Fruit fly (Drosophila melanogaster) whole organism, embryonic: Measurements from ENCODE around the gene Ca-Ma2d.

Source experiments
- Bgb ChIP-seq: fragments of 200-800 bp; sonication (Bioruptor generic); IDR thresholded peaks from 2 replicates; pipeline ENCODE4 v1.3.6; 2022; ENCODE audit warnings: missing biosample characterization, missing genetic modification characterization; ENCODE audit not compliant: partially characterized antibody
- BtbVII ChIP-seq: fragments of 200-800 bp; sonication (Bioruptor generic); optimal IDR thresholded peaks from 3 replicates; lab custom pipeline; 2017; ENCODE audit warnings: missing biosample characterization, mild to moderate bottlenecking, missing genetic modification characterization
- CG10209 ChIP-seq: fragments of 200-800 bp; sonication (Bioruptor generic); optimal IDR thresholded peaks from 3 replicates; lab custom pipeline; 2017; ENCODE audit warnings: missing biosample characterization, mild to moderate bottlenecking, missing genetic modification characterization, missing genetic modification reagents
- CG1024 ChIP-seq: fragments of 200-800 bp; sonication (Bioruptor generic); IDR thresholded peaks from 2 replicates; pipeline ENCODE4 v1.3.6; 2022; ENCODE audit warnings: missing biosample characterization, missing genetic modification characterization
- CG10462 ChIP-seq: fragments of 200-800 bp; sonication (Bioruptor generic); optimal IDR thresholded peaks from 2 replicates; lab custom pipeline; 2016; ENCODE audit warnings: missing biosample characterization, missing genetic modification characterization
- CG12769 ChIP-seq: fragments of 200-800 bp; sonication (Bioruptor generic); optimal IDR thresholded peaks from 2 replicates; lab custom pipeline; 2019; ENCODE audit warnings: missing biosample characterization, mild to moderate bottlenecking, missing genetic modification characterization, moderate library complexity
- CG15011 ChIP-seq: fragments of 200-800 bp; sonication (Bioruptor generic); optimal IDR thresholded peaks from 3 replicates; lab custom pipeline; 2018; ENCODE audit warnings: missing biosample characterization, mild to moderate bottlenecking, missing genetic modification characterization
- CG15269 ChIP-seq: fragments of 200-800 bp; sonication (Bioruptor generic); optimal IDR thresholded peaks from 2 replicates; lab custom pipeline; 2018; ENCODE audit warnings: missing biosample characterization, mild to moderate bottlenecking, missing genetic modification characterization, moderate library complexity
- CG1647 ChIP-seq: fragments of 200-800 bp; sonication (Bioruptor generic); optimal IDR thresholded peaks from 3 replicates; lab custom pipeline; 2016; ENCODE audit warnings: missing biosample characterization, missing genetic modification characterization
- CG16863 ChIP-seq: fragments of 200-800 bp; sonication (Bioruptor generic); optimal IDR thresholded peaks from 3 replicates; lab custom pipeline; 2016; ENCODE audit warnings: missing biosample characterization, missing genetic modification characterization
- CG17568 ChIP-seq: fragments of 200-800 bp; sonication (Bioruptor generic); optimal IDR thresholded peaks from 2 replicates; lab custom pipeline; 2018; ENCODE audit warnings: missing biosample characterization, mild to moderate bottlenecking, missing genetic modification characterization, moderate library complexity
- CG18599 ChIP-seq: fragments of 200-800 bp; sonication (Bioruptor generic); optimal IDR thresholded peaks from 3 replicates; lab custom pipeline; 2017; ENCODE audit warnings: missing biosample characterization, missing genetic modification characterization, mild to moderate bottlenecking, moderate library complexity, missing genetic modification reagents
- CG2875 ChIP-seq: fragments of 200-800 bp; sonication (Bioruptor generic); optimal IDR thresholded peaks from 2 replicates; lab custom pipeline; 2017; ENCODE audit warnings: missing biosample characterization, mild to moderate bottlenecking, missing genetic modification characterization, missing genetic modification reagents
- CG31224 ChIP-seq: fragments of 200-800 bp; sonication (Bioruptor generic); IDR thresholded peaks from 2 replicates; pipeline ENCODE4 v1.3.6; 2022; ENCODE audit warnings: missing biosample characterization, missing genetic modification characterization
- CG3163 ChIP-seq: fragments of 200-800 bp; sonication (Bioruptor generic); optimal IDR thresholded peaks from 3 replicates; lab custom pipeline; 2016; ENCODE audit warnings: missing biosample characterization, missing genetic modification characterization
- CG33557 ChIP-seq: fragments of 200-800 bp; sonication (Bioruptor generic); optimal IDR thresholded peaks from 2 replicates; lab custom pipeline; 2019; ENCODE audit warnings: missing biosample characterization, mild to moderate bottlenecking, missing genetic modification characterization, moderate library complexity
- CG3726 ChIP-seq: fragments of 200-800 bp; sonication (Bioruptor generic); IDR thresholded peaks from 3 replicates; pipeline ENCODE4, ENCODE4 v1.3.6; 2022; ENCODE audit warnings: missing biosample characterization, missing genetic modification characterization
- CG3838 ChIP-seq: fragments of 200-800 bp; sonication (Bioruptor generic); optimal IDR thresholded peaks from 3 replicates; lab custom pipeline; 2016; ENCODE audit warnings: missing biosample characterization, missing genetic modification characterization
- CG4328 ChIP-seq: fragments of 200-800 bp; sonication (Bioruptor generic); optimal IDR thresholded peaks from 3 replicates; lab custom pipeline; 2017; ENCODE audit warnings: missing biosample characterization, missing genetic modification reagents, missing genetic modification characterization
- CG4360 ChIP-seq: fragments of 200-800 bp; sonication (Bioruptor generic); IDR thresholded peaks from 2 replicates; pipeline ENCODE4 v1.3.6; 2022; ENCODE audit warnings: missing biosample characterization, missing genetic modification characterization
- CG6813 ChIP-seq: fragments of 200-800 bp; sonication (Bioruptor generic); optimal IDR thresholded peaks from 2 replicates; lab custom pipeline; 2017; ENCODE audit warnings: missing biosample characterization, missing genetic modification characterization, mild to moderate bottlenecking, moderate library complexity, missing genetic modification reagents
- CG7372 ChIP-seq: fragments of 200-800 bp; sonication (Bioruptor generic); IDR thresholded peaks from 2 replicates; pipeline ENCODE4 v1.3.6; 2022; ENCODE audit warnings: missing biosample characterization, missing genetic modification characterization
- CG9817 ChIP-seq: fragments of 200-800 bp; sonication (Bioruptor generic); optimal IDR thresholded peaks from 2 replicates; lab custom pipeline; 2018; ENCODE audit warnings: missing biosample characterization, mild to moderate bottlenecking, missing genetic modification characterization, moderate library complexity
- E2f2 ChIP-seq: fragments of 200-800 bp; sonication (Bioruptor generic); IDR thresholded peaks from 2 replicates; pipeline ENCODE4 v1.3.6; 2022; ENCODE audit warnings: missing biosample characterization, missing genetic modification characterization
- Ets97D ChIP-seq: fragments of 200-800 bp; sonication (Bioruptor generic); optimal IDR thresholded peaks from 3 replicates; lab custom pipeline; 2016; ENCODE audit warnings: missing biosample characterization, missing genetic modification characterization
- Gug ChIP-seq: fragments of 200-800 bp; sonication (Bioruptor generic); IDR thresholded peaks from 4 replicates; pipeline ENCODE4 v1.3.6; 2022; ENCODE audit warnings: missing biosample characterization, missing genetic modification characterization
- HHEX ChIP-seq: fragments of 200-800 bp; sonication (Bioruptor generic); optimal IDR thresholded peaks from 3 replicates; lab custom pipeline; 2017; ENCODE audit warnings: missing biosample characterization, mild to moderate bottlenecking, missing genetic modification characterization, missing genetic modification reagents
- HmgZ ChIP-seq: fragments of 200-800 bp; sonication (Bioruptor generic); optimal IDR thresholded peaks from 2 replicates; lab custom pipeline; 2018; ENCODE audit warnings: missing biosample characterization, mild to moderate bottlenecking, missing genetic modification characterization
- Hsf ChIP-seq: fragments of 200-800 bp; sonication (Bioruptor generic); optimal IDR thresholded peaks from 3 replicates; lab custom pipeline; 2016; ENCODE audit warnings: missing biosample characterization, missing genetic modification characterization
- Sox102F ChIP-seq: fragments of 200-800 bp; sonication (Bioruptor generic); optimal IDR thresholded peaks from 2 replicates; lab custom pipeline; 2018; ENCODE audit warnings: missing biosample characterization, mild to moderate bottlenecking, missing genetic modification characterization, moderate library complexity
- Ssrp ChIP-seq: fragments of 200-800 bp; sonication (Bioruptor generic); optimal IDR thresholded peaks from 2 replicates; lab custom pipeline; 2018; ENCODE audit warnings: missing biosample characterization, mild to moderate bottlenecking, missing genetic modification characterization, moderate library complexity
- Vsx1 ChIP-seq: fragments of 200-800 bp; sonication (Bioruptor generic); optimal IDR thresholded peaks from 2 replicates; lab custom pipeline; 2017; ENCODE audit warnings: missing biosample characterization, mild to moderate bottlenecking, missing genetic modification characterization, missing genetic modification reagents
- abd-A ChIP-seq: fragments of 200-800 bp; sonication (Bioruptor generic); optimal IDR thresholded peaks from 3 replicates; lab custom pipeline; 2019; ENCODE audit warnings: missing biosample characterization, mild to moderate bottlenecking, missing genetic modification characterization, moderate library complexity
- amos ChIP-seq: fragments of 200-800 bp; sonication (Bioruptor generic); IDR thresholded peaks from 2 replicates; pipeline ENCODE4 v1.3.6; 2022; ENCODE audit warnings: missing biosample characterization, missing genetic modification characterization; ENCODE audit not compliant: partially characterized antibody
- bsh ChIP-seq, 2 experiments: fragments of 200-800 bp; sonication (Bioruptor generic); optimal IDR thresholded peaks; 2 replicates each; lab custom pipeline; 2017 to 2018; ENCODE audit warnings: mild to moderate bottlenecking in 2 of 2, missing biosample characterization in 2 of 2, missing genetic modification characterization in 2 of 2, moderate library complexity in 1 of 2
- chm ChIP-seq: fragments of 200-800 bp; sonication (Bioruptor generic); IDR thresholded peaks from 2 replicates; pipeline ENCODE4 v1.3.6; 2022; ENCODE audit warnings: missing biosample characterization, missing genetic modification characterization
- corto ChIP-seq: fragments of 200-800 bp; sonication (Bioruptor generic); optimal IDR thresholded peaks from 2 replicates; lab custom pipeline; 2016; ENCODE audit warnings: missing biosample characterization, mild to moderate bottlenecking, missing genetic modification characterization, moderate library complexity
- dati ChIP-seq: fragments of 200-800 bp; sonication (Bioruptor generic); IDR thresholded peaks from 2 replicates; pipeline ENCODE4 v1.3.6; 2022; ENCODE audit warnings: missing biosample characterization, missing genetic modification characterization
- dimm ChIP-seq: fragments of 200-800 bp; sonication (Bioruptor generic); IDR thresholded peaks from 2 replicates; pipeline ENCODE4 v1.3.6; 2022; ENCODE audit warnings: missing biosample characterization, missing genetic modification characterization
- emc ChIP-seq: fragments of 200-800 bp; sonication (Bioruptor generic); optimal IDR thresholded peaks from 2 replicates; lab custom pipeline; 2016; ENCODE audit warnings: missing biosample characterization, missing genetic modification characterization
- ems ChIP-seq: fragments of 200-800 bp; sonication (Bioruptor generic); optimal IDR thresholded peaks from 3 replicates; lab custom pipeline; 2016; ENCODE audit warnings: missing biosample characterization, missing genetic modification characterization
- esg ChIP-seq: fragments of 200-800 bp; sonication (Bioruptor generic); conservative IDR thresholded peaks from 2 replicates; pipeline ENCODE4 v1.3.6; 2022; ENCODE audit warnings: missing biosample characterization, missing genetic modification characterization
- mirr ChIP-seq: fragments of 200-800 bp; sonication (Bioruptor generic); optimal IDR thresholded peaks from 3 replicates; lab custom pipeline; 2018; ENCODE audit warnings: missing biosample characterization, mild to moderate bottlenecking, missing genetic modification characterization
- peb ChIP-seq: fragments of 200-800 bp; sonication (Bioruptor generic); IDR thresholded peaks from 2 replicates; pipeline ENCODE4 v1.3.6; 2022; ENCODE audit warnings: missing biosample characterization, missing genetic modification characterization
- pum ChIP-seq: fragments of 200-800 bp; sonication (Bioruptor generic); optimal IDR thresholded peaks from 2 replicates; lab custom pipeline; 2016; ENCODE audit warnings: missing biosample characterization, missing genetic modification characterization
- pzg ChIP-seq: fragments of 200-800 bp; sonication (Bioruptor generic); optimal IDR thresholded peaks from 3 replicates; lab custom pipeline; 2018; ENCODE audit warnings: missing biosample characterization, mild to moderate bottlenecking, missing genetic modification characterization, moderate library complexity
- run ChIP-seq: fragments of 200-800 bp; sonication (Bioruptor generic); optimal IDR thresholded peaks from 3 replicates; lab custom pipeline; 2018; ENCODE audit warnings: missing biosample characterization, mild to moderate bottlenecking, missing genetic modification characterization
- tgo ChIP-seq: fragments of 200-800 bp; sonication (Bioruptor generic); IDR thresholded peaks from 3 replicates; pipeline ENCODE4 v1.3.6; 2022; ENCODE audit warnings: missing biosample characterization, missing genetic modification characterization
- unc-4 ChIP-seq: fragments of 200-800 bp; sonication (Bioruptor generic); IDR thresholded peaks from 2 replicates; pipeline ENCODE4 v1.3.6; 2022; ENCODE audit warnings: missing biosample characterization, missing genetic modification characterization; ENCODE audit not compliant: partially characterized antibody
- wek ChIP-seq: fragments of 200-800 bp; sonication (Bioruptor generic); optimal IDR thresholded peaks from 3 replicates; lab custom pipeline; 2018; ENCODE audit warnings: missing biosample characterization, mild to moderate bottlenecking, missing genetic modification characterization, moderate library complexity
- z ChIP-seq: fragments of 200-800 bp; sonication (Bioruptor generic); IDR thresholded peaks from 3 replicates; pipeline ENCODE4 v1.3.6; 2022; ENCODE audit warnings: missing biosample characterization, missing genetic modification characterization

The Ca-Ma2d gene

dm6 chr2L:16275809-16276178 is 44.5 kb downstream of the Ca-Ma2d start (continued):
- TF ChIP-seq Ets97D (GFP tag; lab: Kevin White, UChicago) (no peak), amos (GFP tag; lab: Robert Waterston, UW) (no peak), CG12769 (tag; lab: Kevin White, UChicago) (peak; percentile 25), CG9817 (tag; lab: Kevin White, UChicago) (peak; percentile 36), E2f2 (no peak), CG1024 (GFP tag; lab: Robert Waterston, UW) (no peak), tgo (GFP tag; lab: Robert Waterston, UW) (peak; percentile 49; the same call in 2 of the 3 replicates), Hsf (peak; percentile 10), unc-4 (no peak), chm (GFP tag; lab: Robert Waterston, UW) (no peak), CG3163 (GFP tag; lab: Kevin White, UChicago) (no peak), CG2875 (GFP tag; lab: Kevin White, UChicago) (peak; percentile 23), Vsx1 (GFP tag; lab: Kevin White, UChicago) (no peak), CG15011 (GFP tag; lab: Kevin White, UChicago) (peak; percentile 7), pzg (GFP tag; lab: Kevin White, UChicago) (no peak), CG7372 (GFP tag; lab: Robert Waterston, UW) (0 out of 2 replicates have a peak, but pooled peaks have one; percentile 6), CG18599 (GFP tag; lab: Kevin White, UChicago) (peak; percentile 86), CG10462 (no peak), ems (GFP tag; lab: Kevin White, UChicago) (peak; percentile 20), CG16863 (GFP tag; lab: Kevin White, UChicago) (no peak), wek (GFP tag; lab: Kevin White, UChicago) (no peak), mirr (no peak), pum (GFP tag; lab: Kevin White, UChicago) (no peak), dimm (no peak), HHEX (GFP tag; lab: Kevin White, UChicago) (peak; percentile 63), BtbVII (GFP tag; lab: Kevin White, UChicago) (peak; percentile 56), CG4328 (GFP tag; lab: Kevin White, UChicago) (no peak), CG3726 (GFP tag; lab: Robert Waterston, UW) (no peak), CG31224 (GFP tag; lab: Robert Waterston, UW) (no peak), HmgZ (tag; lab: Kevin White, UChicago) (no peak), CG6813 (GFP tag; lab: Kevin White, UChicago) (peak; percentile 60), peb (GFP tag; lab: Robert Waterston, UW) (no peak), bsh (GFP tag; optimal IDR thresholded peaks at IDR 0.05; lab: Kevin White, UChicago) (peak in 1 of 2 experiments; percentile 41), emc (GFP tag; lab: Kevin White, UChicago) (no peak), Bgb (GFP tag; lab: Robert Waterston, UW) (no peak), CG1647 (GFP tag; lab: Kevin White, UChicago) (no peak), CG17568 (GFP tag; lab: Kevin White, UChicago) (no peak), CG3838 (GFP tag; lab: Kevin White, UChicago) (peak; percentile 17), CG4360 (GFP tag; lab: Robert Waterston, UW) (peak; percentile 33; the same call in 1 of the 2 replicates), CG15269 (tag; lab: Kevin White, UChicago) (peak; percentile 59), abd-A (tag; lab: Kevin White, UChicago) (no peak), CG10209 (GFP tag; lab: Kevin White, UChicago) (peak; percentile 60), corto (GFP tag; lab: Kevin White, UChicago) (no peak), esg (GFP tag; lab: Robert Waterston, UW) (no peak), run (tag; lab: Kevin White, UChicago) (no peak), Gug (0 out of 4 replicates have a peak, but pooled peaks have one; percentile 8), Ssrp (tag; lab: Kevin White, UChicago) (peak; percentile 49), z (GFP tag; lab: Robert Waterston, UW) (no peak), dati (GFP tag; lab: Robert Waterston, UW) (no peak), Sox102F (GFP tag; lab: Kevin White, UChicago) (peak; percentile 73), CG33557 (GFP tag; lab: Kevin White, UChicago) (no peak)
